Fruit fly (Drosophila melanogaster) whole organism, embryonic: Measurements from ENCODE around the gene ETHR.

Experiments used
- Abd-B ChIP-seq: fragments of 200-800 bp; sonication (Bioruptor generic); optimal IDR thresholded peaks from 2 replicates; lab custom pipeline; 2018; ENCODE audit warnings: missing biosample characterization, mild to moderate bottlenecking, missing genetic modification characterization, moderate library complexity
- Atf6 ChIP-seq: fragments of 200-800 bp; sonication (Bioruptor generic); IDR thresholded peaks from 2 replicates; pipeline ENCODE4 v1.3.6; 2022; ENCODE audit warnings: missing biosample characterization, missing genetic modification characterization
- BtbVII ChIP-seq: fragments of 200-800 bp; sonication (Bioruptor generic); optimal IDR thresholded peaks from 3 replicates; lab custom pipeline; 2017; ENCODE audit warnings: missing biosample characterization, mild to moderate bottlenecking, missing genetic modification characterization
- CG10209 ChIP-seq: fragments of 200-800 bp; sonication (Bioruptor generic); optimal IDR thresholded peaks from 3 replicates; lab custom pipeline; 2017; ENCODE audit warnings: missing biosample characterization, mild to moderate bottlenecking, missing genetic modification characterization, missing genetic modification reagents
- CG10565 ChIP-seq: fragments of 200-800 bp; sonication (Bioruptor generic); optimal IDR thresholded peaks from 3 replicates; lab custom pipeline; 2016; ENCODE audit warnings: missing biosample characterization, mild to moderate bottlenecking, missing genetic modification characterization
- CG10654 ChIP-seq: fragments of 200-800 bp; sonication (Bioruptor generic); optimal IDR thresholded peaks from 2 replicates; lab custom pipeline; 2016; ENCODE audit warnings: missing biosample characterization, missing genetic modification characterization
- CG11085 ChIP-seq: fragments of 200-800 bp; sonication (Bioruptor generic); IDR thresholded peaks from 2 replicates; pipeline ENCODE4 v1.3.6; 2022; ENCODE audit warnings: missing biosample characterization, missing genetic modification characterization
- CG11093 ChIP-seq: fragments of 200-800 bp; sonication (Bioruptor generic); IDR thresholded peaks from 3 replicates; pipeline ENCODE4 v1.3.6; 2022; ENCODE audit warnings: missing biosample characterization, missing genetic modification characterization
- CG12391 ChIP-seq: fragments of 200-800 bp; sonication (Bioruptor generic); optimal IDR thresholded peaks from 3 replicates; lab custom pipeline; 2018; ENCODE audit warnings: missing biosample characterization, mild to moderate bottlenecking, missing genetic modification characterization, moderate library complexity
- CG12659 ChIP-seq: fragments of 200-800 bp; sonication (Bioruptor generic); optimal IDR thresholded peaks from 3 replicates; lab custom pipeline; 2017; ENCODE audit warnings: mild to moderate bottlenecking, missing biosample characterization, missing genetic modification reagents, missing genetic modification characterization
- CG13775 ChIP-seq: fragments of 200-800 bp; sonication (Bioruptor generic); optimal IDR thresholded peaks from 3 replicates; lab custom pipeline; 2017; ENCODE audit warnings: missing biosample characterization, mild to moderate bottlenecking, missing genetic modification characterization
- CG14710 ChIP-seq: fragments of 200-800 bp; sonication (Bioruptor generic); optimal IDR thresholded peaks from 3 replicates; lab custom pipeline; 2019; ENCODE audit warnings: missing biosample characterization, mild to moderate bottlenecking, missing genetic modification characterization, moderate library complexity
- CG15073 ChIP-seq: fragments of 200-800 bp; sonication (Bioruptor generic); optimal IDR thresholded peaks from 2 replicates; lab custom pipeline; 2016; ENCODE audit warnings: missing biosample characterization, missing genetic modification characterization
- CG1529 ChIP-seq: fragments of 200-800 bp; sonication (Bioruptor generic); optimal IDR thresholded peaks from 3 replicates; lab custom pipeline; 2018; ENCODE audit warnings: missing biosample characterization, missing genetic modification characterization
- CG17802 ChIP-seq: fragments of 200-800 bp; sonication (Bioruptor generic); optimal IDR thresholded peaks from 2 replicates; lab custom pipeline; 2018; ENCODE audit warnings: missing biosample characterization, mild to moderate bottlenecking, missing genetic modification characterization, moderate library complexity
- CG4360 ChIP-seq: fragments of 200-800 bp; sonication (Bioruptor generic); IDR thresholded peaks from 2 replicates; pipeline ENCODE4 v1.3.6; 2022; ENCODE audit warnings: missing biosample characterization, missing genetic modification characterization
- CG4820 ChIP-seq: fragments of 200-800 bp; sonication (Bioruptor generic); optimal IDR thresholded peaks from 3 replicates; lab custom pipeline; 2016; ENCODE audit warnings: missing biosample characterization, missing genetic modification characterization
- CG6813 ChIP-seq: fragments of 200-800 bp; sonication (Bioruptor generic); optimal IDR thresholded peaks from 2 replicates; lab custom pipeline; 2017; ENCODE audit warnings: missing biosample characterization, missing genetic modification characterization, mild to moderate bottlenecking, moderate library complexity, missing genetic modification reagents
- CG7372 ChIP-seq: fragments of 200-800 bp; sonication (Bioruptor generic); IDR thresholded peaks from 2 replicates; pipeline ENCODE4 v1.3.6; 2022; ENCODE audit warnings: missing biosample characterization, missing genetic modification characterization
- CG7987 ChIP-seq: fragments of 200-800 bp; sonication (Bioruptor generic); optimal IDR thresholded peaks from 2 replicates; lab custom pipeline; 2018; ENCODE audit warnings: missing biosample characterization, mild to moderate bottlenecking, missing genetic modification characterization, moderate library complexity
- CG8924 ChIP-seq: fragments of 200-800 bp; optimal IDR thresholded peaks from 3 replicates; lab custom pipeline; 2019; ENCODE audit warnings: missing biosample characterization, mild to moderate bottlenecking, missing genetic modification characterization, moderate library complexity
- CG8944 ChIP-seq: fragments of 200-800 bp; sonication (Bioruptor generic); optimal IDR thresholded peaks from 3 replicates; lab custom pipeline; 2016; ENCODE audit warnings: missing biosample characterization, missing genetic modification characterization
- CrebB ChIP-seq: fragments of 200-800 bp; sonication (Bioruptor generic); optimal IDR thresholded peaks from 3 replicates; lab custom pipeline; 2018; ENCODE audit warnings: missing biosample characterization, mild to moderate bottlenecking, missing genetic modification characterization
- HHEX ChIP-seq: fragments of 200-800 bp; sonication (Bioruptor generic); optimal IDR thresholded peaks from 3 replicates; lab custom pipeline; 2017; ENCODE audit warnings: missing biosample characterization, mild to moderate bottlenecking, missing genetic modification characterization, missing genetic modification reagents
- HLH3B ChIP-seq: fragments of 200-800 bp; sonication (Bioruptor generic); IDR thresholded peaks from 2 replicates; pipeline ENCODE4 v1.3.6; 2022; ENCODE audit warnings: missing biosample characterization, missing genetic modification characterization
- HLH54F ChIP-seq: fragments of 200-800 bp; sonication (Bioruptor generic); optimal IDR thresholded peaks from 3 replicates; lab custom pipeline; 2016; ENCODE audit warnings: missing biosample characterization, missing genetic modification characterization
- Hr39 ChIP-seq: fragments of >200 bp; optimal IDR thresholded peaks from 2 replicates; lab custom pipeline; 2017
- MBD-R2 ChIP-seq: fragments of 200-800 bp; sonication (Bioruptor generic); IDR thresholded peaks from 2 replicates; pipeline ENCODE4 v1.3.6; 2022; ENCODE audit warnings: missing biosample characterization, missing genetic modification characterization
- Vsx1 ChIP-seq: fragments of 200-800 bp; sonication (Bioruptor generic); optimal IDR thresholded peaks from 2 replicates; lab custom pipeline; 2017; ENCODE audit warnings: missing biosample characterization, mild to moderate bottlenecking, missing genetic modification characterization, missing genetic modification reagents
- ato ChIP-seq: fragments of 200-800 bp; sonication (Bioruptor generic); IDR thresholded peaks from 2 replicates; pipeline ENCODE4 v1.3.6; 2022; ENCODE audit warnings: missing biosample characterization, missing genetic modification characterization; ENCODE audit not compliant: partially characterized antibody
- cas ChIP-seq: fragments of 200-800 bp; sonication (Bioruptor generic); IDR thresholded peaks from 2 replicates; pipeline ENCODE4 v1.3.6; 2022; ENCODE audit warnings: missing biosample characterization, missing genetic modification characterization
- crol ChIP-seq: fragments of 200-800 bp; sonication (Bioruptor generic); IDR thresholded peaks from 2 replicates; pipeline ENCODE4 v1.3.6; 2022; ENCODE audit warnings: missing biosample characterization, missing genetic modification characterization
- fd3F ChIP-seq: fragments of 200-800 bp; sonication (Bioruptor generic); optimal IDR thresholded peaks from 2 replicates; lab custom pipeline; 2018; ENCODE audit warnings: missing biosample characterization, mild to moderate bottlenecking, missing genetic modification characterization, moderate library complexity
- gce ChIP-seq: fragments of 200-800 bp; sonication (Bioruptor generic); IDR thresholded peaks from 3 replicates; pipeline ENCODE4 v1.3.6; 2022; ENCODE audit warnings: missing biosample characterization, missing genetic modification characterization
- ken ChIP-seq: fragments of 200-800 bp; sonication (Bioruptor generic); IDR thresholded peaks from 3 replicates; pipeline ENCODE4 v1.3.6; 2022; ENCODE audit warnings: missing biosample characterization, missing genetic modification characterization
- lov ChIP-seq, 2 experiments: fragments of 200-800 bp in 1 of 2; fragments of >200 bp in 1 of 2; sonication (Bioruptor generic) in 1 of 2; IDR thresholded peaks in 1 of 2; optimal IDR thresholded peaks in 1 of 2; 2 replicates in 1 of 2; 3 replicates in 1 of 2; pipeline versions ENCODE4 v1.3.6 to Lab custom; 2017 to 2022; ENCODE audit warnings: missing biosample characterization in 1 of 2, missing genetic modification characterization in 1 of 2
- luna ChIP-seq: fragments of 200-800 bp; sonication (Bioruptor generic); optimal IDR thresholded peaks from 2 replicates; lab custom pipeline; 2016; ENCODE audit warnings: missing biosample characterization, missing genetic modification characterization
- maf-S ChIP-seq: fragments of 200-800 bp; sonication (Bioruptor generic); optimal IDR thresholded peaks from 2 replicates; lab custom pipeline; 2016; ENCODE audit warnings: missing biosample characterization, missing genetic modification characterization
- mld ChIP-seq: fragments of 200-800 bp; sonication (Bioruptor generic); IDR thresholded peaks from 3 replicates; pipeline ENCODE4 v1.3.6; 2022; ENCODE audit warnings: missing biosample characterization, missing genetic modification characterization; ENCODE audit not compliant: partially characterized antibody
- nmo ChIP-seq: fragments of 200-800 bp; sonication (Bioruptor generic); optimal IDR thresholded peaks from 2 replicates; lab custom pipeline; 2018; ENCODE audit warnings: missing biosample characterization, mild to moderate bottlenecking, missing genetic modification characterization, moderate library complexity
- onecut ChIP-seq: fragments of 200-800 bp; sonication (Bioruptor generic); IDR thresholded peaks from 2 replicates; pipeline ENCODE4 v1.3.6; 2022; ENCODE audit warnings: missing biosample characterization, missing genetic modification characterization
- rib ChIP-seq: fragments of 200-800 bp; sonication (Bioruptor generic); IDR thresholded peaks from 2 replicates; pipeline ENCODE4 v1.3.6; 2022; ENCODE audit warnings: missing biosample characterization, missing genetic modification characterization
- salm ChIP-seq: fragments of 200-800 bp; sonication (Bioruptor generic); optimal IDR thresholded peaks from 2 replicates; lab custom pipeline; 2018; ENCODE audit warnings: missing biosample characterization, mild to moderate bottlenecking, missing genetic modification characterization
- sc ChIP-seq, 3 experiments: fragments of >200 bp in 2 of 3; fragments of 200-800 bp in 1 of 3; sonication (Bioruptor generic) in 1 of 3; optimal IDR thresholded peaks; 2 replicates in 2 of 3; 3 replicates in 1 of 3; lab custom pipeline; 2017; ENCODE audit warnings: mild to moderate bottlenecking in 1 of 3, missing biosample characterization in 1 of 3, missing genetic modification characterization in 1 of 3, missing genetic modification reagents in 1 of 3
- slp2 ChIP-seq: fragments of 200-800 bp; sonication (Bioruptor generic); optimal IDR thresholded peaks from 2 replicates; lab custom pipeline; 2016; ENCODE audit warnings: missing biosample characterization, missing genetic modification characterization
- sna ChIP-seq: fragments of 200-800 bp; sonication (Bioruptor generic); IDR thresholded peaks from 2 replicates; pipeline ENCODE4 v1.3.6; 2022; ENCODE audit warnings: missing biosample characterization, missing genetic modification characterization; ENCODE audit not compliant: partially characterized antibody
- so ChIP-seq: fragments of 200-800 bp; sonication (Bioruptor generic); IDR thresholded peaks from 3 replicates; pipeline ENCODE4 v1.3.6; 2022; ENCODE audit warnings: missing biosample characterization, missing genetic modification characterization
- wek ChIP-seq: fragments of 200-800 bp; sonication (Bioruptor generic); optimal IDR thresholded peaks from 3 replicates; lab custom pipeline; 2018; ENCODE audit warnings: missing biosample characterization, mild to moderate bottlenecking, missing genetic modification characterization, moderate library complexity
- z ChIP-seq: fragments of 200-800 bp; sonication (Bioruptor generic); IDR thresholded peaks from 3 replicates; pipeline ENCODE4 v1.3.6; 2022; ENCODE audit warnings: missing biosample characterization, missing genetic modification characterization

ETHR gene

DNA sequence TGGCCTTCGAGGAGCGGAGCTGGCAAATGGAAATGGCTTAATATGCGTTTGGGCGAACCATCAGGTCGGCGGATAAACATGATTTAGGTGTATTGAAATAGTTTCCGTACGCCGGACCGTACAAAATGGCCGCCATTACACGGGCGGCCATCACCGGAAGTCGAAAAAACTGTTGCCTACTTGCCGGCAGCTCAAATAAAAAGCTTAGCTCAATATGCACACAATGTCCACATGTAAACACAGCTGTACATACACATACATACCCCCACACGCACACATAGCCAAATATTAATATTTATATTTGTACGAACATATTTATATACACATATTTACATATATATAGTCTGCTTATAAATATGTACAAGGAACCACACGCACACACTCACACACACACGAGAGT is 16.4 kb downstream of the ETHR start (continued):
- TF ChIP-seq slp2 (GFP tag; lab: Kevin White, UChicago) (no peak), rib (GFP tag; lab: Robert Waterston, UW) (no peak), HHEX (GFP tag; lab: Kevin White, UChicago) (peak; percentile 57), so (GFP tag; lab: Robert Waterston, UW) (0 out of 3 replicates have a peak, but pooled peaks have one; percentile 35), sc (optimal IDR thresholded peaks at IDR 0.05; lab: Kevin White, UChicago) (no peak), sc (GFP tag; optimal IDR thresholded peaks at IDR 0.05; lab: Kevin White, UChicago) (peak; percentile 40), CG11093 (GFP tag; lab: Robert Waterston, UW) (no peak), fd3F (peak; percentile 22), sna (GFP tag; lab: Robert Waterston, UW) (no peak), luna (GFP tag; lab: Kevin White, UChicago) (no peak), maf-S (no peak), CG10654 (GFP tag; lab: Kevin White, UChicago) (no peak), CG14710 (tag; lab: Kevin White, UChicago) (peak; percentile 12), Vsx1 (GFP tag; lab: Kevin White, UChicago) (peak; percentile 31), CG12659 (GFP tag; lab: Kevin White, UChicago) (peak; percentile 33), BtbVII (GFP tag; lab: Kevin White, UChicago) (peak; percentile 22), Abd-B (GFP tag; lab: Kevin White, UChicago) (no peak), CG13775 (GFP tag; lab: Kevin White, UChicago) (peak; percentile 40), mld (GFP tag; lab: Robert Waterston, UW) (no peak), HLH3B (GFP tag; lab: Robert Waterston, UW) (peak; percentile 51; the same call in 1 of the 2 replicates), onecut (peak; percentile 47), ken (GFP tag; lab: Robert Waterston, UW) (0 out of 3 replicates have a peak, but pooled peaks have one; percentile 44), CG6813 (peak; percentile 35), CG17802 (peak; percentile 5), z (GFP tag; lab: Robert Waterston, UW) (no peak), CG4360 (GFP tag; lab: Robert Waterston, UW) (peak; percentile 28; the same call in 1 of the 2 replicates), lov (optimal IDR thresholded peaks at IDR 0.05; lab: Kevin White, UChicago) (no peak), lov (GFP tag; IDR thresholded peaks at IDR 0.05; lab: Robert Waterston, UW) (peak; percentile 56; the same call in 2 of the 3 replicates), CG8924 (tag; lab: Kevin White, UChicago) (no peak), CG7372 (GFP tag; lab: Robert Waterston, UW) (0 out of 2 replicates have a peak, but pooled peaks have one; percentile 22), nmo (GFP tag; lab: Kevin White, UChicago) (peak; percentile 10), wek (GFP tag; lab: Kevin White, UChicago) (peak; percentile 35), CrebB (tag; lab: Kevin White, UChicago) (no peak), ato (no peak), Atf6 (GFP tag; lab: Robert Waterston, UW) (peak; percentile 56; the same call in 1 of the 2 replicates), CG11085 (peak; percentile 30; the same call in 1 of the 2 replicates), CG15073 (GFP tag; lab: Kevin White, UChicago) (no peak), CG8944 (GFP tag; lab: Kevin White, UChicago) (no peak), cas (GFP tag; lab: Robert Waterston, UW) (0 out of 2 replicates have a peak, but pooled peaks have one; percentile 17), gce (GFP tag; lab: Robert Waterston, UW) (peak; percentile 16; the same call in 1 of the 3 replicates), Hr39 (lab: Kevin White, UChicago) (no peak), CG10565 (GFP tag; lab: Kevin White, UChicago) (no peak), CG4820 (no peak), CG1529 (GFP tag; lab: Kevin White, UChicago) (peak; percentile 37), crol (GFP tag; lab: Robert Waterston, UW) (no peak), CG10209 (peak; percentile 43), CG7987 (GFP tag; lab: Kevin White, UChicago) (peak; percentile 48), CG12391 (tag; lab: Kevin White, UChicago) (peak; percentile 35), HLH54F (no peak), salm (tag; lab: Kevin White, UChicago) (no peak), MBD-R2 (GFP tag; lab: Robert Waterston, UW) (no peak)
- TF ChIP-seq, all 482 proteins: peak for 155
